Fruit fly (Drosophila melanogaster): ENCODE measurements around the gene Rsph1.
A peak's percentile ranks its signal among the peaks of the same experiment; 100 is the strongest.

DNA sequence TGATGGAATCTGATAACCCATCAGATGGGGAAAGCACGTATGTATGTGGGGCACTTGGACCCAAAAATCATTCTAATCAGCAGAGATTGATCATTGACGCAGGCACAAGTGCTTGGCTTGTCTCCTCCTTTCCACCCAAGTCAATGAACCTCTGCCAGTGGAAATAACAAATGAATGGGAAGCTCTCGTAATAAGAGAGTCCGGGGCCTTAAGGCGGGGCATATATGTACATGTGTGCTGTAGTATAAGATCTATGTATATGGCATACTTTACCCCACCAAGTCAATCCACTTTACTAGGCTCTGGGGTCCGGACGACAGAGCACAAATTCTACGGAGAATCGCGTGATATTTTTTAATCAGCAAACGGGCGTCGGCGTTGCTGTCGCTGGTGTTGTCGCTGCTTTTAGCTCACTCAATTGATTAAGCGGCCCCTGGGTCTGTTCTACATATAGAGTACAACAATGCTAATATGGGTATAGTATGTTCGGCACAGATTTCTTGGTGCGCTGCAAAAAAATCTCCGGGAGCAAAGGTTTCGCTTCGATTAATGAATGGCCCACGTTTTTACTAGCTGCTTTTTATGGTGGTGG, 22.9 kb downstream of the Rsph1 start:
- TF ChIP-seq cic (GFP tag; optimal IDR thresholded peaks at IDR 0.05) (peak; percentile 99), CG1620 (GFP tag; optimal IDR thresholded peaks at IDR 0.05) (peak; percentile 41), CG5204 (GFP tag; optimal IDR thresholded peaks at IDR 0.05) (no peak), CG33017 (tag; optimal IDR thresholded peaks at IDR 0.05) (peak; percentile 78), Clk (GFP tag; optimal IDR thresholded peaks at IDR 0.05) (no peak), pad (GFP tag; optimal IDR thresholded peaks at IDR 0.05) (peak; percentile 72)

Measured in whole organism, adult.